Worm (Caenorhabditis elegans): ENCODE data around the gene Y75B12B.1.

- TF ChIP-seq klf-2 (GFP tag; conservative IDR thresholded peaks at IDR 0.05): no peak
- no peak for TF ChIP-seq med-1 (GFP tag; optimal IDR thresholded peaks at IDR 0.05; ENCODE audit: insufficient read depth)
- no peak for TF ChIP-seq cog-1 (tag; optimal IDR thresholded peaks at IDR 0.05)
- no peak for TF ChIP-seq flt-1 (GFP tag; IDR thresholded peaks at IDR 0.05)
- TF ChIP-seq ztf-29 (GFP tag; IDR thresholded peaks at IDR 0.05): no peak
- TF ChIP-seq tab-1 (GFP tag; IDR thresholded peaks at IDR 0.05): no peak
- TF ChIP-seq ztf-23 (GFP tag; IDR thresholded peaks at IDR 0.05): no peak
- no peak for TF ChIP-seq ref-1 (GFP tag; conservative IDR thresholded peaks at IDR 0.05)
Observed at ce11 chrV:15147776-15148175, 36.7 kb upstream of the Y75B12B.1 start, which contains the start of gene T09F5.20.
